Worm (Caenorhabditis elegans) whole organism, L3 larva: ENCODE results near the gene oga-1.

Experiments used
- ZK546.5 ChIP-seq: sonication (generic microtip); optimal IDR thresholded peaks from 2 replicates; lab custom pipeline; 2017; ENCODE audit warnings: missing biosample characterization, missing genetic modification characterization
- aly-2 ChIP-seq: fragments of 150-350 bp; optimal IDR thresholded peaks from 2 replicates; lab custom pipeline; 2014; ENCODE audit warnings: missing biosample characterization, missing genetic modification characterization
- ama-1 ChIP-seq: fragments of 150-350 bp; optimal IDR thresholded peaks from 2 replicates; lab custom pipeline; 2018
- ceh-16 ChIP-seq: sonication (generic microtip); optimal IDR thresholded peaks from 2 replicates; lab custom pipeline; 2017; ENCODE audit warnings: missing biosample characterization, missing genetic modification characterization
- ceh-28 ChIP-seq: fragments of 150-350 bp; optimal IDR thresholded peaks from 2 replicates; lab custom pipeline; 2014; ENCODE audit warnings: missing biosample characterization, missing genetic modification reagents, missing genetic modification characterization
- ceh-82 ChIP-seq: fragments of 150-350 bp; optimal IDR thresholded peaks from 2 replicates; lab custom pipeline; 2014; ENCODE audit warnings: missing biosample characterization, missing genetic modification characterization
- ceh-9 ChIP-seq: sonication (generic microtip); optimal IDR thresholded peaks from 2 replicates; lab custom pipeline; 2018; ENCODE audit warnings: missing biosample characterization, missing genetic modification characterization
- daf-12 ChIP-seq: fragments of 150-350 bp; optimal IDR thresholded peaks from 2 replicates; lab custom pipeline; 2014; ENCODE audit warnings: missing biosample characterization, missing genetic modification reagents, missing genetic modification characterization
- egl-27 ChIP-seq: sonication (generic microtip); optimal IDR thresholded peaks from 4 replicates; lab custom pipeline; 2017; ENCODE audit warnings: missing biosample characterization, missing genetic modification reagents, missing genetic modification characterization
- egl-5 ChIP-seq: fragments of 150-350 bp; optimal IDR thresholded peaks from 2 replicates; lab custom pipeline; 2017; ENCODE audit warnings: missing biosample characterization, missing genetic modification reagents, missing genetic modification characterization, inconsistent platforms
- elt-1 ChIP-seq: fragments of 150-350 bp; optimal IDR thresholded peaks from 2 replicates; lab custom pipeline; 2014; ENCODE audit warnings: missing biosample characterization, missing genetic modification characterization
- elt-3 ChIP-seq, 3 experiments: fragments of 150-350 bp in 1 of 3; sonication (generic microtip) in 2 of 3; optimal IDR thresholded peaks; 2 replicates in 2 of 3; 4 replicates in 1 of 3; lab custom pipeline; 2014 to 2017; ENCODE audit warnings: missing biosample characterization in 3 of 3, missing genetic modification characterization in 3 of 3
- eor-1 ChIP-seq, 2 experiments: fragments of 150-350 bp; optimal IDR thresholded peaks; 2 replicates each; lab custom pipeline; 2014 to 2018; ENCODE audit warnings: missing biosample characterization in 2 of 2, missing genetic modification characterization in 2 of 2
- fkh-10 ChIP-seq: sonication (generic microtip); optimal IDR thresholded peaks from 2 replicates; lab custom pipeline; 2017; ENCODE audit warnings: missing biosample characterization, missing genetic modification reagents, missing genetic modification characterization
- fkh-2 ChIP-seq: fragments of 150-350 bp; optimal IDR thresholded peaks from 2 replicates; lab custom pipeline; 2014; ENCODE audit warnings: missing biosample characterization, missing genetic modification reagents, missing genetic modification characterization
- fos-1 ChIP-seq: fragments of 150-350 bp; optimal IDR thresholded peaks from 2 replicates; lab custom pipeline; 2014; ENCODE audit warnings: missing biosample characterization, missing genetic modification characterization
- jun-1 ChIP-seq: fragments of 150-350 bp; optimal IDR thresholded peaks from 2 replicates; lab custom pipeline; 2014; ENCODE audit warnings: missing biosample characterization, missing genetic modification reagents, missing genetic modification characterization
- lin-15B ChIP-seq: fragments of 150-350 bp; optimal IDR thresholded peaks from 2 replicates; lab custom pipeline; 2014; ENCODE audit warnings: missing biosample characterization, missing genetic modification characterization
- lsy-12 ChIP-seq: sonication (generic microtip); optimal IDR thresholded peaks from 2 replicates; lab custom pipeline; 2016; ENCODE audit warnings: mild to moderate bottlenecking, missing genetic modification characterization, missing compliant biosample characterization
- mdl-1 ChIP-seq: fragments of 150-350 bp; optimal IDR thresholded peaks from 2 replicates; lab custom pipeline; 2014; ENCODE audit warnings: missing biosample characterization, missing genetic modification characterization
- mml-1 ChIP-seq: fragments of 150-350 bp; sonication (generic microtip); optimal IDR thresholded peaks from 3 replicates; lab custom pipeline; 2014; ENCODE audit warnings: missing biosample characterization, missing genetic modification characterization
- nfya-1 ChIP-seq: sonication (generic microtip); optimal IDR thresholded peaks from 2 replicates; lab custom pipeline; 2017; ENCODE audit warnings: missing genetic modification characterization, mild to moderate bottlenecking, missing compliant biosample characterization, antibody characterized with exemption, moderate library complexity; ENCODE audit not compliant: insufficient read depth
- nhr-12 ChIP-seq: fragments of 150-350 bp; optimal IDR thresholded peaks from 2 replicates; lab custom pipeline; 2014; ENCODE audit warnings: missing biosample characterization, missing genetic modification characterization
- nhr-23 ChIP-seq: fragments of 150-350 bp; optimal IDR thresholded peaks from 2 replicates; lab custom pipeline; 2014; ENCODE audit warnings: missing biosample characterization, missing genetic modification reagents, missing genetic modification characterization
- nhr-237 ChIP-seq: fragments of 150-350 bp; optimal IDR thresholded peaks from 2 replicates; lab custom pipeline; 2014; ENCODE audit warnings: missing biosample characterization, missing genetic modification characterization
- nhr-25 ChIP-seq: sonication (generic microtip); optimal IDR thresholded peaks from 2 replicates; lab custom pipeline; 2017; ENCODE audit warnings: missing biosample characterization, missing genetic modification characterization
- nhr-28 ChIP-seq: fragments of 150-350 bp; optimal IDR thresholded peaks from 2 replicates; lab custom pipeline; 2014; ENCODE audit warnings: missing biosample characterization, missing genetic modification characterization
- nhr-43 ChIP-seq: sonication (generic microtip); optimal IDR thresholded peaks from 2 replicates; lab custom pipeline; 2016; ENCODE audit warnings: mild to moderate bottlenecking, missing genetic modification characterization, missing compliant biosample characterization; ENCODE audit not compliant: poor library complexity, severe bottlenecking
- nhr-67 ChIP-seq: fragments of 150-350 bp; optimal IDR thresholded peaks from 2 replicates; lab custom pipeline; 2014; ENCODE audit warnings: missing biosample characterization, missing genetic modification characterization
- nhr-77 ChIP-seq: fragments of 150-350 bp; optimal IDR thresholded peaks from 2 replicates; lab custom pipeline; 2014; ENCODE audit warnings: missing biosample characterization, missing genetic modification characterization
- skn-1 ChIP-seq: fragments of 150-350 bp; optimal IDR thresholded peaks from 2 replicates; lab custom pipeline; 2014; ENCODE audit warnings: missing biosample characterization, missing genetic modification characterization
- snpc-4 ChIP-seq: fragments of 150-350 bp; optimal IDR thresholded peaks from 2 replicates; lab custom pipeline; 2014; ENCODE audit warnings: missing biosample characterization, missing genetic modification characterization
- tbx-2 ChIP-seq: sonication (generic microtip); optimal IDR thresholded peaks from 2 replicates; lab custom pipeline; 2016; ENCODE audit warnings: mild to moderate bottlenecking, missing genetic modification characterization, missing compliant biosample characterization
- unc-39 ChIP-seq: sonication (generic microtip); optimal IDR thresholded peaks from 4 replicates; lab custom pipeline; 2017; ENCODE audit warnings: missing biosample characterization, missing genetic modification characterization
- unc-62 ChIP-seq: fragments of 150-350 bp; sonication (generic microtip); optimal IDR thresholded peaks from 4 replicates; lab custom pipeline; 2014; ENCODE audit warnings: missing biosample characterization, missing genetic modification reagents, missing genetic modification characterization
- zag-1 ChIP-seq: fragments of 150-350 bp; optimal IDR thresholded peaks from 2 replicates; lab custom pipeline; 2014; ENCODE audit warnings: missing biosample characterization, missing genetic modification characterization

Gene oga-1

DNA sequence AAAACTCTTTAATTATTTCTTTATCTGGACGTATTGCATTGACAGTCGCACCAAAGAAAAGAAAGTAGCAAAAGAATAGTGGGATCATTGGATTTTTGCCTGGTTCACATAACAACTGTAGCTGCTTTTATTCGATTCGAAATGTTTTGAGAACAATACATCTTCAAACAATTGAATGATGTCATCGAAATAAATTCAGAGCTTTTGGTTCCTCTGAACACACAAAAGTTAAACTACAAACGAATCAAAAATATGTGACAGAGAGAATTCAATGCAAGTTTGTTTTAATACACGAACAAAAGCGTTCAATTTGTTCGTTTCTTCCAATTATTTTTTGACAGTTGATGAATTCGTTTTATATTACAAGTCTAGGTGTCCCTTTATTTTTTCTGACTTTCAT is 36.0 kb downstream of the oga-1 start, which contains the start of gene H29C22.1:
TSS of gene H29C22.1 (minus strand) at position 101 of the 400 bp plus-strand sequence.
- TF ChIP-seq nhr-28 (no peak), nhr-67 (tag; lab: Kevin White, UChicago) (no peak), nhr-23 (no peak), mdl-1 (tag; lab: Kevin White, UChicago) (no peak), nhr-25 (tag; lab: Kevin White, UChicago) (no peak), snpc-4 (tag; lab: Kevin White, UChicago) (no peak), tbx-2 (tag; lab: Kevin White, UChicago) (no peak), fkh-10 (no peak), lsy-12 (tag; lab: Kevin White, UChicago) (no peak), fos-1 (tag; lab: Kevin White, UChicago) (no peak), zag-1 (tag; lab: Kevin White, UChicago) (no peak), daf-12 (tag; lab: Kevin White, UChicago) (no peak), egl-27 (tag; lab: Kevin White, UChicago) (no peak), fkh-2 (tag; lab: Kevin White, UChicago) (no peak)

DNA sequence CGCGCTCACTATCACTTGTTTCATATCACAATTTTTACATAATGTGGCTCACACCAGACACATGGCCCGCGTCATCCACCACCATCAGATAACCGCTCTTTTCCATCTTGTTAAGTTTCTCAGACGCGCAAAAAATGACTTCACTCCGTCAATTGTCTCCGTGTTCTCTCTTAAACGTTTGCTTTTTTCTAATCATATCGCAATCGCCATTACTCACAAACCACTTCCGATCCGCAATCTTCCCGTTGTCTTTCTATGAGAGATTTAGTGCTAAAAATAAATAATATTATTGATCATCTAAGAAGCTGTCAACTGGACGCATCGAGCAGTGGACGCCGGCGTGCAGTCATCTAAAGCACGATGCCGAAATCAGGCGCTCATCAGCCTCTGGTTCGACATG is 43.8 kb downstream of the oga-1 start, which contains the start of gene tmc-2:
TSS of gene tmc-2 (plus strand) at position 301 of the 400 bp plus-strand sequence.
- TF ChIP-seq nhr-77, result no peak
- no peak for TF ChIP-seq ceh-9 (tag; lab: Kevin White, UChicago)
- no peak for TF ChIP-seq aly-2 (tag; lab: Kevin White, UChicago)
- no peak for TF ChIP-seq eor-1 (tag; optimal IDR thresholded peaks at IDR 0.05; lab: Kevin White, UChicago)
- no peak for TF ChIP-seq nhr-23
- TF ChIP-seq unc-39 (tag; lab: Kevin White, UChicago), result no peak
- no peak for TF ChIP-seq fkh-10
- no peak for TF ChIP-seq nhr-25 (tag; lab: Kevin White, UChicago)
- no peak for TF ChIP-seq lin-15B
- TF ChIP-seq nhr-12, result no peak
- no peak for TF ChIP-seq ceh-16 (tag; lab: Kevin White, UChicago)
- TF ChIP-seq ama-1 (lab: Kevin White, UChicago), result no peak
- TF ChIP-seq jun-1 (tag; lab: Kevin White, UChicago), result no peak
- TF ChIP-seq mdl-1 (tag; lab: Kevin White, UChicago), result no peak

DNA sequence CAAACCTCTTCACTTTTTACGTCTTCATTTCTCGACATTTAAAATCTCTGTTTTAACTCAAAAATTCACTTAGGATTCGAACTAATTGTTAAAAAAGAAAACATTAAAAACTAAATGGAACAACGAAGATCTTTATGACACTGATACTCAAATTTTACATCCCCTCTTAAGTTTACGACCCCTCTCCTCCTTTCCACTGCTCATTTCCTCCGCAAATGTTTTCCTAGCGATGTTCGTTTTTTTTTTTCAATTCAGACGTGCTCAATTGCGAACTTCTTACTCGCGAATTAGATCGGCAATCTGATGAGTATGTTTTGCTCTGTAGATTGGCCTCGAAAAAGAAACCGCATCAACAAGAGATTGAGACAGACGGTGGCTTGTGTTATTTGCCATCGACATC is 44.5 kb downstream of the oga-1 start:
- TF ChIP-seq jun-1 (tag; lab: Kevin White, UChicago) (no peak), ceh-9 (tag; lab: Kevin White, UChicago) (no peak), fkh-10 (no peak), zag-1 (tag; lab: Kevin White, UChicago) (no peak), daf-12 (tag; lab: Kevin White, UChicago) (no peak), mml-1 (tag; lab: Kevin White, UChicago) (no peak), lsy-12 (tag; lab: Kevin White, UChicago) (no peak)

DNA sequence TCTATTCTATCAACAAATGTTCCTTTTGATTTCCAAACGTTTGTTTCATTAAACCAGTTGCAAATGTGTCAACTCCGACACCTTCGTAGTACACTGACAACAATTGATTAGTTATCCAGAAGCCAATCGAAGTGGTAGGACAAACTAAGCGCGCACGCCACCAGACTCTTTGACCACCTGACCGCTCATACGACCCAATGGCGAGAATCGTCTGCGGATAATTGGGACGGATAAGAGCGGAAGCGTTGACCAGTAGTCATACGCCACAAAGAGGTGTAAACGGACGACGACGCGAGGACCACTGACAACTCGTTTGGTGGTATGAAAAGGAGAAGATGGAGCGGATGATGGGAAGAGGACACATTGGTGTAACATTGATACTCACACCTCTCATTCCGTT is 46.9 kb downstream of the oga-1 start:
- TF ChIP-seq ZK546.5 (tag; lab: Kevin White, UChicago) (no peak), nfya-1 (peak; percentile 45), nhr-23 (no peak), elt-3 (tag; optimal IDR thresholded peaks at IDR 0.05; lab: Kevin White, UChicago) (no peak), aly-2 (tag; lab: Kevin White, UChicago) (no peak)
- TF ChIP-seq, all 47 proteins: peak for 1

DNA sequence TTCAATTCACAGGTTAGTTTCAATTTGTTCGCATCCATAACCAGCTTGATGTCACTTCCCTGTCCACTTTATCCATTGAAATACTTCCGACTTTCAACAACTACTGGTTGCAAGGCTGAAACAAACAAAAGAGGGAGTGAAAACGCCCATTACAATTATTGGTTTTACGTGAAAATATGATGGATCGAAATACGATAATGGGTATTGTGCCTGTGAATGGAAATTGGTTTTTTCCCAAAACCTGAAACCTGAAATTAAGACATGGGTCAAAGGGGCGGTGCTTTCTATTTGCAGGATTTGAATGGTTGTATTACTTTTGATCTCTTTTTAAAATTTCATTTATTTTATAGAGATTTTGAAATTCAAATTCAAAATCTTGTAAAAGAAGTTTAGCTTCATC is 48.4 kb downstream of the oga-1 start, which contains the start of gene B0416.2:
TSS of gene B0416.2 (plus strand) at position 301 of the 400 bp plus-strand sequence.
- TF ChIP-seq nhr-28 (no peak), nhr-77 (no peak), ceh-82 (tag; lab: Kevin White, UChicago) (no peak), nhr-237 (tag; lab: Kevin White, UChicago) (no peak)

DNA sequence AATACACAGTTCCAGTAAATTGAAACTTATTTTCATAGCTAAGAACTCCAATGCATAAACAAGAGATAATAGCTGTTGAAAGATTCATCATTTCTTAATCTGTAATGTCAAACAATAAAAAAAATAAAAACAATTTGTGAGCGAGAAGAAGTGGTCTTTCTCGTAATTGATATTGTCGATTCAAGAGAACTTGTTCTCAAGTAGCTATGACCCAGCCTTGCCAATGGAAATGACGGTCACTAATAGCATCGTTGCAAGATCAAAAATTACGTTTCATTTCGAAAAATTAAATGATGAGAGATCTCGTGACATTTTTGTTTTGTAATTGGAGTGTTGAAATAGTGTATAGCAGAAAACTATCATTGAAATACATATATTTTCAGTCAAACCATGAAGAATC is 49.4 kb downstream of the oga-1 start, which contains the start of gene B0416.7:
TSS of gene B0416.7 (minus strand) at position 101 of the 400 bp plus-strand sequence.
- no peak for TF ChIP-seq aly-2 (tag; lab: Kevin White, UChicago)
- TF ChIP-seq ceh-28 (tag; lab: Kevin White, UChicago), result no peak
- no peak for TF ChIP-seq mml-1 (tag; lab: Kevin White, UChicago)
- TF ChIP-seq elt-1 (tag; lab: Kevin White, UChicago), result no peak
- no peak for TF ChIP-seq snpc-4 (tag; lab: Kevin White, UChicago)
- TF ChIP-seq skn-1, result no peak
- no peak for TF ChIP-seq egl-5 (tag; lab: Kevin White, UChicago)
- no peak for TF ChIP-seq tbx-2 (tag; lab: Kevin White, UChicago)
- TF ChIP-seq fkh-2 (tag; lab: Kevin White, UChicago), result no peak
- TF ChIP-seq nhr-43 (tag; lab: Kevin White, UChicago), result no peak
- no peak for TF ChIP-seq unc-62
- no peak for TF ChIP-seq ceh-9 (tag; lab: Kevin White, UChicago)
- no peak for TF ChIP-seq elt-3 (tag; optimal IDR thresholded peaks at IDR 0.05; lab: Kevin White, UChicago)
